Worm (Caenorhabditis elegans): ENCODE measurements around the gene nhr-219.

DNA sequence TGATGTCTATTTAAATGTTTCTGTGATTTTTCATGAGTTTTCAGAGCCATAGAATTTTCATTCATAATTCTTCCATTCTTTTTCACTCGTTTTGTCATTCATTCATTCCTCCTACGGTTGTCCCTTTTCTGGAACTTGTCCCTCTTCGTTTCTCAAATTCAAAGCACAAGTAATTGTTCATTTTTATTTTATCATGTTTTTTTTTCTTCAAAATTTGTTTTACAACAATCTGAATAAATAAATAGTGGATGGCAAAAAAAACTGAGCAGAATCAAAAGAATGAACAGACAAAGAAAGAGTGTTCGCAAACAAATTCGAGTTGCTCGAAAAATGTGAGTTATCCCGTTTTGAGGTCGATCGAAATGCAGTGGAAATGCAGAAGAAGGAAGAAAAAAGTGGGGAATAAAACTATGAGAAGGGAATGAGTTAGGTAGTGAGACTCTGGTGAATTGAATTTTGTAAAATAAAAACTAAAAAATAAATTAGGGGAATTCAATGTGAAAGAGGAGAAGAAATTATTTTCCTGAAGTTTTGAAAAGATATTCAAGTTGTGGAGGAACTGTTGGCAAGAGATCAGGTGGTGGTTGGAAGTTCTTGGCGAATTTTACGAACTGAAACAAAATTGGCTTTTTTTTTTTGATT is 26.4 kb downstream of the nhr-219 start:
- no peak for TF ChIP-seq fkh-10 (GFP tag; optimal IDR thresholded peaks at IDR 0.05)
- no peak for TF ChIP-seq nhr-76 (tag; optimal IDR thresholded peaks at IDR 0.05)
- no peak for TF ChIP-seq nhr-77 (tag; optimal IDR thresholded peaks at IDR 0.05)
- no peak for TF ChIP-seq ztf-11 (tag; optimal IDR thresholded peaks at IDR 0.05)
- TF ChIP-seq ztf-4 (tag; optimal IDR thresholded peaks at IDR 0.05): peak; percentile 39
- no peak for TF ChIP-seq nhr-11 (tag; optimal IDR thresholded peaks at IDR 0.05)
- TF ChIP-seq ama-1 (optimal IDR thresholded peaks at IDR 0.05): peak; percentile 98
- no peak for TF ChIP-seq ZK546.5 (tag; optimal IDR thresholded peaks at IDR 0.05)
- TF ChIP-seq elt-3 (tag; optimal IDR thresholded peaks at IDR 0.05): no peak
- TF ChIP-seq R02D3.7 (tag; optimal IDR thresholded peaks at IDR 0.05): no peak

Data from whole organism, L3 larva.